Worm (Caenorhabditis elegans): ENCODE results near the gene ttr-34.

DNA sequence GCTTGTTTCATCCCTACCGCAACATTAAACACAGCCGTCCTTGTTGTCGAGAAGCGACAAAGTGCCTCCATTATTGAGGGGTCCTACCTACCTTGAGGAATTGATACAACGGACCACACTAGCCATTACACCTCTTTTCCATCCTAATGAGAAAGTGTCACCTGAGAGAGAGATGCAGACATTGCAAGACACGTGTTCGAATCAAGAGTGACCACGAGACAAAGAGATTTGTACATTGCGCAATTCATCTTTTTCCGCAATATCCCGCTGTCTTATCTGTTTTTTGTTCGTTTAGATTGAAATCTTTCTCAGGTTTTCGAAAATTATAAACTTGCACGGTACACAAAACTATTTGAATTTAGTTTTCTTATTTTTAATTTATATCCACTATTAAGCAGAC is 29.5 kb downstream of the ttr-34 start:
- TF ChIP-seq die-1 (tag; optimal IDR thresholded peaks at IDR 0.05) = no peak
- TF ChIP-seq unc-62 (GFP tag; optimal IDR thresholded peaks at IDR 0.05) = peak; percentile 1
- no peak for TF ChIP-seq F39B2.1 (GFP tag; IDR thresholded peaks at IDR 0.05)
- TF ChIP-seq repo-1 (tag; optimal IDR thresholded peaks at IDR 0.05) = no peak
- TF ChIP-seq hlh-12 (tag; optimal IDR thresholded peaks at IDR 0.05) = no peak
- no peak for TF ChIP-seq unc-130 (GFP tag; optimal IDR thresholded peaks at IDR 0.05)
- TF ChIP-seq madf-10 (tag; optimal IDR thresholded peaks at IDR 0.05) = no peak
- no peak for TF ChIP-seq nfya-1 (tag; optimal IDR thresholded peaks at IDR 0.05; ENCODE audit: borderline replicate concordance, insufficient read depth)
- TF ChIP-seq F37B4.10 (GFP tag; IDR thresholded peaks at IDR 0.05) = no peak
- no peak for TF ChIP-seq aptf-3 (GFP tag; IDR thresholded peaks at IDR 0.05)
- no peak for TF ChIP-seq ceh-91 (GFP tag; IDR thresholded peaks at IDR 0.05)
- TF ChIP-seq ama-1 (optimal IDR thresholded peaks at IDR 0.05) = no peak
- no peak for TF ChIP-seq ama-1 (GFP tag; optimal IDR thresholded peaks at IDR 0.05)
